Worm (Caenorhabditis elegans): ENCODE results near the gene adk-1.

adk-1 gene

ce11 chrIV:11174772-11175171, 35.9 kb downstream of the adk-1 start:
- TF ChIP-seq blmp-1 (tag; optimal IDR thresholded peaks at IDR 0.05), result peak; percentile 24
- TF ChIP-seq ceh-90 (tag; optimal IDR thresholded peaks at IDR 0.05), result no peak

DNA sequence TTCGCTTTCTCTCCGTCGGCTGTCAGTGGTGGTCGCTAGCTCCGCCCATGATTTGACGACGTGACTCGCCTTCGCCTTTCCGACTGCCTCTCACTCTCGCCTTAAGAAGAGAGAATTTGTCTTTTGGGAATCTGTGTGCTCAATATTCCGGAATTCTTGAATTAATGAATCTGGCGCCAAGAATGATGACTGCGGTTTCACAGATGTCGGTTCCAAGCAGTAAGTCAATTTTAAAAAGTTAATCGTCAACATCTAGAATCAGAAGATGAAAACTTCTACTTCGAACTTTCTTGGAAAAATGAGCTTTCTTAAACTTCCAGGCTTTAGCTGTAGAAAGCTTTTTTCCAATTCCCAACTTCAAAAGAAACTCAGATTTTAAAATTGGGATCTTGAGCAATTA, 41.0 kb downstream of the adk-1 start, which contains the start of gene nhr-67:
Gene nhr-67 (plus strand): TSS at position 97 of the 400 bp plus-strand sequence.
- no peak for TF ChIP-seq ztf-4 (tag; optimal IDR thresholded peaks at IDR 0.05)
- TF ChIP-seq nhr-237 (tag; optimal IDR thresholded peaks at IDR 0.05), result no peak
- no peak for TF ChIP-seq unc-62 (GFP tag; optimal IDR thresholded peaks at IDR 0.05)
- no peak for TF ChIP-seq fkh-10 (GFP tag; optimal IDR thresholded peaks at IDR 0.05)
- TF ChIP-seq nhr-19 (GFP tag; conservative IDR thresholded peaks at IDR 0.05), result no peak
- TF ChIP-seq mdl-1 (tag; optimal IDR thresholded peaks at IDR 0.05), result no peak

DNA sequence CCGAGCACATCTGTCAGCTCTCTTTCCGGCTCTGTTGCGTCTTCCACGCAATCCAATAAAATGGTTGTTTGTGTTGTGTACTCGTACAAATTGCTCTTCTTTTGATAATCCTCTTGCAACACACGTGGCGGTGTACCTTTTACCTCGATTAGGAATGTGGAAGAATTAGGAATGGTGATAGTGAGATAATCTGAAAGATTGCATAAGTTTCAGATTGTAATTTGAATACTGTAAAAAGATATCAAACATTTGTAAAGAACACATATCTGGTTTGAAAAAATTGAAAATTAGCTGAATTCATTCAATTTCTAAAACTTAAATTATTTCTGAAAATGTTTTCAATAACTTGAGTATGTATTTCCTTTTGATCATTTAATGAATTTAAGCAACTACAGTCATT, 45.8 kb downstream of the adk-1 start, which contains the start of gene C08F8.6:
Gene C08F8.6 (minus strand): TSS at position 101 of the 400 bp plus-strand sequence.
- no peak for TF ChIP-seq ceh-90 (tag; optimal IDR thresholded peaks at IDR 0.05)
- TF ChIP-seq efl-1 (optimal IDR thresholded peaks at IDR 0.05), result no peak
- TF ChIP-seq efl-1 (GFP tag; optimal IDR thresholded peaks at IDR 0.05 in 1 of 2), result no peak
- no peak for TF ChIP-seq unc-86 (tag; optimal IDR thresholded peaks at IDR 0.05)
- no peak for TF ChIP-seq sox-4 (tag; optimal IDR thresholded peaks at IDR 0.05)
- no peak for TF ChIP-seq aly-2 (tag; optimal IDR thresholded peaks at IDR 0.05)
- no peak for TF ChIP-seq mef-2 (tag; optimal IDR thresholded peaks at IDR 0.05)
- TF ChIP-seq blmp-1 (tag; optimal IDR thresholded peaks at IDR 0.05), result no peak
- no peak for TF ChIP-seq lsy-2 (tag; optimal IDR thresholded peaks at IDR 0.05)
- TF ChIP-seq unc-98 (GFP tag; IDR thresholded peaks at IDR 0.05), result no peak
- no peak for TF ChIP-seq lin-15B (tag; optimal IDR thresholded peaks at IDR 0.05)
- no peak for TF ChIP-seq nhr-85 (tag)
- TF ChIP-seq vab-15 (tag; optimal IDR thresholded peaks at IDR 0.05), result no peak
- no peak for TF ChIP-seq F16B12.6 (tag; optimal IDR thresholded peaks at IDR 0.05)

DNA sequence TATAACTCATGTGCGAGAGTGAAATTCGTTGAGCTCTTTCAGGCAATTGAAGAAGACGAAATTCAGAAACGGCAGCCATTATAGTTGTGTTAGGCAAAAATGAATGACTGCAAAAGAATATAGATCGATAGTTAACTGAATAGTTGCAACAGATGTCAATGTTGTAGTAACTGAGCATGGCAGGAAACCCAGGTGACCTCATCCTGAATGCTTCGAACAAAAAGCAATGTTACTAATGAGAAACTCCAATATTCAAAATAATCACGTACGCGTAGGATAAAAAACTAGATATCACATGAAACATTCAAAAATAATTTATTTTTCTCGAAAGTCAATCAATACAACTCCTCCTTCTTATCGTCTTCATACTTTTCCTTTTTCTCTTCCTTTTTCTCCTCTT, 48.2 kb downstream of the adk-1 start, which contains the start of gene fbxb-9:
Gene fbxb-9 (minus strand): TSS at position 101 of the 400 bp plus-strand sequence.
- TF ChIP-seq grh-1 (GFP tag; IDR thresholded peaks at IDR 0.05), result no peak
- no peak for TF ChIP-seq blmp-1 (tag; optimal IDR thresholded peaks at IDR 0.05)
- TF ChIP-seq Y116A8C.19 (tag; optimal IDR thresholded peaks at IDR 0.05; ENCODE audit: borderline replicate concordance), result no peak
- no peak for TF ChIP-seq nhr-11 (tag; optimal IDR thresholded peaks at IDR 0.05)
- TF ChIP-seq snu-23 (GFP tag; optimal IDR thresholded peaks at IDR 0.05), result no peak
- no peak for TF ChIP-seq rnt-1 (tag; optimal IDR thresholded peaks at IDR 0.05)
- TF ChIP-seq sptf-1 (tag; optimal IDR thresholded peaks at IDR 0.05), result no peak
- no peak for TF ChIP-seq nhr-76 (tag; optimal IDR thresholded peaks at IDR 0.05)
- TF ChIP-seq dsc-1 (tag; optimal IDR thresholded peaks at IDR 0.05), result no peak
- TF ChIP-seq tlp-1 (tag; optimal IDR thresholded peaks at IDR 0.05), result no peak
- TF ChIP-seq unc-62 (GFP tag; optimal IDR thresholded peaks at IDR 0.05), result no peak
- TF ChIP-seq tbx-2 (tag; optimal IDR thresholded peaks at IDR 0.05), result no peak
- TF ChIP-seq snpc-4 (tag; optimal IDR thresholded peaks at IDR 0.05), result no peak
- no peak for TF ChIP-seq ztf-11 (tag; optimal IDR thresholded peaks at IDR 0.05)
- TF ChIP-seq sox-4 (tag; optimal IDR thresholded peaks at IDR 0.05), result no peak
- TF ChIP-seq egl-27 (tag; optimal IDR thresholded peaks at IDR 0.05), result no peak
- TF ChIP-seq nhr-19 (GFP tag; conservative IDR thresholded peaks at IDR 0.05), result no peak
- TF ChIP-seq fkh-8 (tag; optimal IDR thresholded peaks at IDR 0.05), result no peak

DNA sequence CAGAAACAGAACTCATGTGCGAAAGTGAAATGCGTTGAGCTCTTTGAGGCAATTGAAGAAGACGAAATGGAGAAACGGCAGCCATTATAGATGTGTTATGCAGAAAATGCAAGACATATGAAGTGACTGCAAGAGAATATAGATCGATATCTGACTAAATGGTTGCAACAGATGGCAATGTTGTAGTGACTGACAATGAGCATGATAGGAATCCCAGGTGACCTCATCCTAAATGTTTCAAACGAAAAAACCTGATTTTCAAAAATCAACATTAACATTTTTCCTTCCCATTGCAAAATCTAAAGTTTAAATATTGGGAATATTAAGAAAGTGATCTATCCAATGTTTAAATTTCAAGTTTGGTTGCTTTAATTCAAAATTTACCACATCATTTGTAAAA, 49.9 kb downstream of the adk-1 start, which contains the start of gene C08F8.15:
Gene C08F8.15 (minus strand): TSS at position 101 of the 400 bp plus-strand sequence.
- TF ChIP-seq nhr-76 (tag; optimal IDR thresholded peaks at IDR 0.05) (no peak), elt-3 (tag; optimal IDR thresholded peaks at IDR 0.05) (no peak), nhr-84 (tag; optimal IDR thresholded peaks at IDR 0.05) (no peak), ces-1 (GFP tag; optimal IDR thresholded peaks at IDR 0.05) (no peak), efl-1 (optimal IDR thresholded peaks at IDR 0.05) (no peak), efl-1 (GFP tag; optimal IDR thresholded peaks at IDR 0.05 in 1 of 2) (peak in 1 of 2 experiments; percentile 67), lir-3 (tag; optimal IDR thresholded peaks at IDR 0.05; ENCODE audit: poor library complexity) (no peak)
